Fruit fly (Drosophila melanogaster) whole organism, embryonic: ENCODE results near the gene Sry-alpha.

Experiments
- Asciz ChIP-seq: fragments of 200-800 bp; sonication (Bioruptor generic); optimal IDR thresholded peaks from 2 replicates; lab custom pipeline; 2017; ENCODE audit warnings: missing biosample characterization, mild to moderate bottlenecking, missing genetic modification characterization, missing genetic modification reagents
- CG10431 ChIP-seq: fragments of 200-800 bp; sonication (Bioruptor generic); optimal IDR thresholded peaks from 3 replicates; lab custom pipeline; 2018; ENCODE audit warnings: missing biosample characterization, mild to moderate bottlenecking, missing genetic modification characterization
- CG7372 ChIP-seq: fragments of 200-800 bp; sonication (Bioruptor generic); IDR thresholded peaks from 2 replicates; pipeline ENCODE4 v1.3.6; 2022; ENCODE audit warnings: missing biosample characterization, missing genetic modification characterization
- CG7786 ChIP-seq: fragments of 200-800 bp; sonication (Bioruptor generic); optimal IDR thresholded peaks from 2 replicates; lab custom pipeline; 2016; ENCODE audit warnings: missing biosample characterization, missing genetic modification characterization
- CG7928 ChIP-seq: fragments of 200-800 bp; sonication (Bioruptor generic); optimal IDR thresholded peaks from 2 replicates; lab custom pipeline; 2017; ENCODE audit warnings: missing biosample characterization, mild to moderate bottlenecking, missing genetic modification characterization
- CG8281 ChIP-seq: fragments of 200-800 bp; sonication (Bioruptor generic); optimal IDR thresholded peaks from 2 replicates; lab custom pipeline; 2018; ENCODE audit warnings: missing biosample characterization, mild to moderate bottlenecking, missing genetic modification characterization, moderate library complexity
- Opbp ChIP-seq: fragments of 200-800 bp; sonication (Bioruptor generic); IDR thresholded peaks from 3 replicates; pipeline ENCODE4 v1.3.6; 2022; ENCODE audit warnings: missing biosample characterization, missing genetic modification characterization; ENCODE audit not compliant: partially characterized antibody
- croc ChIP-seq: fragments of 200-800 bp; sonication (Bioruptor generic); conservative IDR thresholded peaks from 3 replicates; pipeline ENCODE4 v1.3.6; 2022; ENCODE audit warnings: missing biosample characterization, missing genetic modification characterization
- eyg ChIP-seq: fragments of 200-800 bp; sonication (Bioruptor generic); optimal IDR thresholded peaks from 3 replicates; lab custom pipeline; 2016; ENCODE audit warnings: missing biosample characterization, missing genetic modification characterization
- gfzf ChIP-seq: fragments of 200-800 bp; sonication (Bioruptor generic); optimal IDR thresholded peaks from 2 replicates; lab custom pipeline; 2016; ENCODE audit warnings: missing biosample characterization, mild to moderate bottlenecking, missing genetic modification characterization, moderate library complexity
- odd ChIP-seq: fragments of 200-800 bp; sonication (Bioruptor generic); optimal IDR thresholded peaks from 2 replicates; lab custom pipeline; 2017; ENCODE audit warnings: missing biosample characterization, mild to moderate bottlenecking, missing genetic modification characterization
- trem ChIP-seq: fragments of 200-800 bp; optimal IDR thresholded peaks from 3 replicates; lab custom pipeline; 2019; ENCODE audit warnings: missing biosample characterization, mild to moderate bottlenecking, missing genetic modification characterization, moderate library complexity
- zf30C ChIP-seq: fragments of 200-800 bp; sonication (Bioruptor generic); optimal IDR thresholded peaks from 3 replicates; lab custom pipeline; 2018; ENCODE audit warnings: missing biosample characterization, mild to moderate bottlenecking, missing genetic modification characterization

- TF ChIP-seq trem (tag; lab: Kevin White, UChicago) (no peak), zf30C (no peak), CG7786 (no peak), odd (GFP tag; lab: Kevin White, UChicago) (no peak), CG10431 (no peak), CG7928 (GFP tag; lab: Kevin White, UChicago) (no peak), gfzf (GFP tag; lab: Kevin White, UChicago) (no peak), croc (no peak), eyg (GFP tag; lab: Kevin White, UChicago) (no peak), Opbp (GFP tag; lab: Robert Waterston, UW) (no peak), CG8281 (tag; lab: Kevin White, UChicago) (no peak), Asciz (GFP tag; lab: Kevin White, UChicago) (no peak), CG7372 (GFP tag; lab: Robert Waterston, UW) (no peak)
Measured at dm6 chr3R:30062543-30062942, 23.0 kb downstream of the Sry-alpha start.
